Worm (Caenorhabditis elegans): ENCODE measurements around the gene fbxa-118.

DNA sequence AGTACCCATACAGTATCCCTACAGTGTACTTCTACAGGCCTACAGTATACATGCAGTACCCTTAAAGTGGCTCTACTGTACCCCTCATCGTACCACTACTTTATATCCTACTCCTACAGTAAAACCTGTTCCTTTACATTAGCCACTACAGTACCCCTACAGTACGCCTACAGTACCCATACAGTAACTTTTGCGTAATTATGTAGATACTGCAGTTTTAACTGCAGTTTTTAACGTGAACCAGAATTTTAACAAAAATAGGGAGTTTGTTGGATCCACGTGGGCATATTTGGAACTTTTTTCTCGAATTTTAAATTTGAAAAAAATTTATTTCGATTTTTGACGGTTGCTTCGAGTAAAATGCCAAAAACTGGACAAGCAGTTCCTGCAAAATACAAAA lies 33.8 kb downstream of the fbxa-118 start, which contains the start of gene W04E12.4:
- TF ChIP-seq dox-1 (GFP tag; IDR thresholded peaks at IDR 0.05) = no peak
- no peak for TF ChIP-seq hmg-20 (GFP tag; IDR thresholded peaks at IDR 0.05)
- no peak for TF ChIP-seq F57C9.4 (tag; optimal IDR thresholded peaks at IDR 0.05)
- no peak for TF ChIP-seq ztf-26 (tag; optimal IDR thresholded peaks at IDR 0.05)
- no peak for TF ChIP-seq snpc-4 (GFP tag; optimal IDR thresholded peaks at IDR 0.05)
- no peak for TF ChIP-seq snpc-4 (tag; optimal IDR thresholded peaks at IDR 0.05)
- TF ChIP-seq F10E7.11 (tag; optimal IDR thresholded peaks at IDR 0.05) = no peak
- TF ChIP-seq Y95B8A.8 (GFP tag; IDR thresholded peaks at IDR 0.05) = no peak
- no peak for TF ChIP-seq xnd-1 (tag; optimal IDR thresholded peaks at IDR 0.05)
